Worm (Caenorhabditis elegans): ENCODE data around the gene phlp-2.

The phlp-2 gene

ce11 chrIII:4181338-4181737 is 27.9 kb upstream of the phlp-2 start, which contains the start of gene C16C10.1:
TSS of gene C16C10.1 (minus strand) at chrIII:4181438.
- no peak for TF ChIP-seq fos-1 (tag; optimal IDR thresholded peaks at IDR 0.05)
- TF ChIP-seq ceh-16 (tag; optimal IDR thresholded peaks at IDR 0.05) = no peak
- TF ChIP-seq ceh-82 (tag; optimal IDR thresholded peaks at IDR 0.05) = no peak
- TF ChIP-seq skn-1 (tag; optimal IDR thresholded peaks at IDR 0.05) = no peak
- TF ChIP-seq R02D3.7 (tag; optimal IDR thresholded peaks at IDR 0.05) = no peak
- TF ChIP-seq ztf-11 (tag; optimal IDR thresholded peaks at IDR 0.05) = no peak
- TF ChIP-seq daf-12 (tag; optimal IDR thresholded peaks at IDR 0.05) = no peak
- no peak for TF ChIP-seq elt-2 (tag; optimal IDR thresholded peaks at IDR 0.05)
- TF ChIP-seq unc-39 (tag; optimal IDR thresholded peaks at IDR 0.05) = no peak
- TF ChIP-seq zag-1 (tag; optimal IDR thresholded peaks at IDR 0.05) = no peak
- TF ChIP-seq unc-62 (GFP tag; optimal IDR thresholded peaks at IDR 0.05) = no peak
- TF ChIP-seq fkh-2 (tag; optimal IDR thresholded peaks at IDR 0.05) = no peak
- TF ChIP-seq snpc-4 (tag; optimal IDR thresholded peaks at IDR 0.05) = no peak
- no peak for TF ChIP-seq nhr-77 (tag; optimal IDR thresholded peaks at IDR 0.05)
- TF ChIP-seq tbx-2 (tag; optimal IDR thresholded peaks at IDR 0.05) = no peak

- TF ChIP-seq nhr-76 (tag; optimal IDR thresholded peaks at IDR 0.05) = no peak
- no peak for TF ChIP-seq ztf-11 (tag; optimal IDR thresholded peaks at IDR 0.05)
- TF ChIP-seq lin-15B (tag; optimal IDR thresholded peaks at IDR 0.05) = peak; percentile 49
- peak; percentile 17 for TF ChIP-seq hmg-11 (tag; optimal IDR thresholded peaks at IDR 0.05)
- TF ChIP-seq mdl-1 (tag; optimal IDR thresholded peaks at IDR 0.05) = no peak
- peak; percentile 49 for TF ChIP-seq ceh-28 (tag; optimal IDR thresholded peaks at IDR 0.05)
- peak; percentile 22 for TF ChIP-seq nfya-1 (tag; optimal IDR thresholded peaks at IDR 0.05; ENCODE audit: insufficient read depth)
Observed at ce11 chrIII:4186751-4187309, 22.5 kb upstream of the phlp-2 start, which contains the start of gene lars-1. TSS of gene lars-1 (minus strand) at chrIII:4186801.

- TF ChIP-seq lin-15B (tag; optimal IDR thresholded peaks at IDR 0.05) (no peak), pha-4 (tag; optimal IDR thresholded peaks at IDR 0.05) (no peak), nhr-12 (tag; optimal IDR thresholded peaks at IDR 0.05) (no peak), ceh-28 (tag; optimal IDR thresholded peaks at IDR 0.05) (no peak), nfya-1 (tag; optimal IDR thresholded peaks at IDR 0.05; ENCODE audit: insufficient read depth) (peak; percentile 13), ZK546.5 (tag; optimal IDR thresholded peaks at IDR 0.05) (no peak), ztf-11 (tag; optimal IDR thresholded peaks at IDR 0.05) (no peak), R02D3.7 (tag; optimal IDR thresholded peaks at IDR 0.05) (no peak), pqm-1 (tag; optimal IDR thresholded peaks at IDR 0.05) (no peak), lin-39 (tag; optimal IDR thresholded peaks at IDR 0.05) (no peak), sea-2 (GFP tag; optimal IDR thresholded peaks at IDR 0.05) (no peak), ceh-9 (tag; optimal IDR thresholded peaks at IDR 0.05) (no peak), nhr-237 (tag; optimal IDR thresholded peaks at IDR 0.05) (no peak), nhr-25 (tag; optimal IDR thresholded peaks at IDR 0.05) (peak; percentile 71), skn-1 (tag; optimal IDR thresholded peaks at IDR 0.05) (no peak), aly-2 (tag; optimal IDR thresholded peaks at IDR 0.05) (no peak), eor-1 (tag; optimal IDR thresholded peaks at IDR 0.05) (no peak), fkh-2 (tag; optimal IDR thresholded peaks at IDR 0.05) (no peak), egl-5 (tag; optimal IDR thresholded peaks at IDR 0.05) (no peak), zag-1 (tag; optimal IDR thresholded peaks at IDR 0.05) (no peak), ceh-16 (tag; optimal IDR thresholded peaks at IDR 0.05) (no peak), lsy-12 (tag; optimal IDR thresholded peaks at IDR 0.05) (no peak), elt-3 (tag; optimal IDR thresholded peaks at IDR 0.05) (peak in 1 of 3 experiments; percentile 17), nhr-43 (tag; optimal IDR thresholded peaks at IDR 0.05; ENCODE audit: poor library complexity, severe bottlenecking) (peak; percentile 20), unc-62 (GFP tag; optimal IDR thresholded peaks at IDR 0.05) (no peak), unc-39 (tag; optimal IDR thresholded peaks at IDR 0.05) (no peak), fkh-10 (GFP tag; optimal IDR thresholded peaks at IDR 0.05) (no peak), egl-27 (tag; optimal IDR thresholded peaks at IDR 0.05) (no peak), elt-1 (tag; optimal IDR thresholded peaks at IDR 0.05) (no peak), nhr-76 (tag; optimal IDR thresholded peaks at IDR 0.05) (no peak), elt-2 (tag; optimal IDR thresholded peaks at IDR 0.05) (no peak), ama-1 (optimal IDR thresholded peaks at IDR 0.05) (no peak), tbx-2 (tag; optimal IDR thresholded peaks at IDR 0.05) (no peak), mdl-1 (tag; optimal IDR thresholded peaks at IDR 0.05) (no peak)
Observed at ce11 chrIII:4187845-4188244, 21.4 kb upstream of the phlp-2 start, which contains the start of gene R74.2. TSS of gene R74.2 (plus strand) at chrIII:4188160.
